Worm (Caenorhabditis elegans): ENCODE data around the gene ufm-1.
A peak's percentile ranks its signal among the peaks of the same experiment; 100 is the strongest.

The ufm-1 gene

DNA sequence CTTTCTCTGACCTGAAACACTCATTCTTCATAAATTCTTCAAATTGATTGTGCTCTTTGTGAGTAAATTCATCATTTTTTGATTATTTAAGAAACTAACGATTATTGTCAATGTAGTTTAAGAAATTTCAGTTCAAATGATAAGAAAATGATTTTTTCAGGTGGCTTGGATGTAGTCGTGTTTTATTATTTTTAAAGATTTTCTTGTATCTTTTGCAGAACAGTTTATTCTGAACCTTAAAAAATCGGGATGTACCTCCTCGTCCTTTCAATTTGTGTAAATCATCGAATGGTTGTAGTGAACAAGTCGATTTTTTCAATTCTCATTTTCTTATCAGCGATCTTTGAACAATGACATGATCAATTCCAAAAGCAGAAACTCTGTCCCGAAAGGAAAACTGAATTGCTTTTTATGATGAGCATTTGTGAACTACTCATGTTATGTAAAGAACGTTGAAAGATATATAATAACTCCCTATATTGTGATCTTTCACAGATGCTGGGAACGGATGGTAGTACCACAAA lies 6.5 kb downstream of the ufm-1 start, which contains the start of gene slc-17.3:
Gene slc-17.3, minus strand, starts transcription at position 51 of the 524 bp plus-strand sequence.
- peak; percentile 37 for TF ChIP-seq pqm-1 (tag; optimal IDR thresholded peaks at IDR 0.05)
- TF ChIP-seq jun-1 (tag; optimal IDR thresholded peaks at IDR 0.05) = no peak
- TF ChIP-seq tbx-2 (tag; optimal IDR thresholded peaks at IDR 0.05) = no peak
- TF ChIP-seq lsy-12 (tag; optimal IDR thresholded peaks at IDR 0.05) = no peak
- peak; percentile 57 for TF ChIP-seq elt-2 (tag; optimal IDR thresholded peaks at IDR 0.05)
- TF ChIP-seq fkh-10 (GFP tag; optimal IDR thresholded peaks at IDR 0.05) = no peak
- TF ChIP-seq ceh-9 (tag; optimal IDR thresholded peaks at IDR 0.05) = no peak
- no peak for TF ChIP-seq nfya-1 (tag; optimal IDR thresholded peaks at IDR 0.05; ENCODE audit: insufficient read depth)

DNA sequence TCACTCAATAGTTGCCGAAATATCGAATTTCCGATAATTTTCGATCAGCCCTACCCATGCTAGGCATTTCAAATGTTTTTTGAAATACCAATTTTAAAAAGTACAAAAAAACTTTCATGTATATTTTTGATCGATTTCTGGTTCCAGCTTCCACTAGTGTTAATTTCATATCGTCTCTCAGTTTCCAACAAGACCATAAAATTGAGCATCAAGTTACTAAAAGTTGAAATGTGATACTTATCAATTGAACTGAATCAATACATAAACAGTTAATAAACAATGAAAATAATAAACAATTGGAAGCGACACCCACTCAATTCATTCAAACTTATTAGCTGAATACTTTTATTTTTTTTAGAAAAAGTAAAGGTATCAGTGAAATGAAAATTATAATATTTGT lies 7.4 kb downstream of the ufm-1 start, which contains the start of gene cup-4:
Gene cup-4, plus strand, starts transcription at position 301 of the 400 bp plus-strand sequence.
- TF ChIP-seq nhr-11 (tag; optimal IDR thresholded peaks at IDR 0.05) (no peak), nhr-76 (tag; optimal IDR thresholded peaks at IDR 0.05) (no peak), ceh-9 (tag; optimal IDR thresholded peaks at IDR 0.05) (no peak), elt-1 (tag; optimal IDR thresholded peaks at IDR 0.05) (no peak), unc-62 (GFP tag; optimal IDR thresholded peaks at IDR 0.05) (no peak), pha-4 (tag; optimal IDR thresholded peaks at IDR 0.05) (no peak), elt-2 (tag; optimal IDR thresholded peaks at IDR 0.05) (no peak), nhr-43 (tag; optimal IDR thresholded peaks at IDR 0.05; ENCODE audit: poor library complexity, severe bottlenecking) (no peak), nhr-28 (tag; optimal IDR thresholded peaks at IDR 0.05) (no peak), nhr-23 (tag; optimal IDR thresholded peaks at IDR 0.05) (no peak), nhr-237 (tag; optimal IDR thresholded peaks at IDR 0.05) (no peak), ztf-11 (tag; optimal IDR thresholded peaks at IDR 0.05) (no peak), pqm-1 (tag; optimal IDR thresholded peaks at IDR 0.05) (no peak), ceh-28 (tag; optimal IDR thresholded peaks at IDR 0.05) (no peak)

DNA sequence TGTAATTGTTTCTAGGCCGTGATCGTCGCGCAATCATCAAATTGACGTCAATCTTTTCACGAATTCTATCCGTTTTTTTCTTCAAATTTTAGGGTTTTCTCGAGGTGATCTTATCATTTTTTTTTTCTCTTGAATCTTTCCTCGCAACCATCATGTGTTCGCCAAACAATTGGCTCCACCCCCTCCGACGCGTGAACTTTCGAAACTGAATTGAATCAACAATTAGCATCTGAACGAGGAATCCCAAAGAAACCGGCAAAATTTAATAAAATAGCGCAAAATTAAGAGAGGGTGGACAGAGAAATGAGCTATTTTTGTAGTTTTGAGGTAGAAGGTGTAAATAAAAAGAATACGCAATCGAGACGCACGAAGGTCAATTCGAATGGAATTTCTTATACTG lies 14.0 kb downstream of the ufm-1 start:
- TF ChIP-seq egl-27 (tag; optimal IDR thresholded peaks at IDR 0.05) (no peak), fkh-2 (tag; optimal IDR thresholded peaks at IDR 0.05) (no peak), lin-39 (tag; optimal IDR thresholded peaks at IDR 0.05) (no peak), sea-2 (GFP tag; optimal IDR thresholded peaks at IDR 0.05) (no peak), jun-1 (tag; optimal IDR thresholded peaks at IDR 0.05) (no peak), ceh-28 (tag; optimal IDR thresholded peaks at IDR 0.05) (no peak), skn-1 (tag; optimal IDR thresholded peaks at IDR 0.05) (no peak), ceh-16 (tag; optimal IDR thresholded peaks at IDR 0.05) (no peak), nhr-25 (tag; optimal IDR thresholded peaks at IDR 0.05) (no peak), nhr-43 (tag; optimal IDR thresholded peaks at IDR 0.05; ENCODE audit: poor library complexity, severe bottlenecking) (no peak), ztf-11 (tag; optimal IDR thresholded peaks at IDR 0.05) (no peak), mdl-1 (tag; optimal IDR thresholded peaks at IDR 0.05) (no peak), R02D3.7 (tag; optimal IDR thresholded peaks at IDR 0.05) (no peak), fkh-10 (GFP tag; optimal IDR thresholded peaks at IDR 0.05) (no peak)

DNA sequence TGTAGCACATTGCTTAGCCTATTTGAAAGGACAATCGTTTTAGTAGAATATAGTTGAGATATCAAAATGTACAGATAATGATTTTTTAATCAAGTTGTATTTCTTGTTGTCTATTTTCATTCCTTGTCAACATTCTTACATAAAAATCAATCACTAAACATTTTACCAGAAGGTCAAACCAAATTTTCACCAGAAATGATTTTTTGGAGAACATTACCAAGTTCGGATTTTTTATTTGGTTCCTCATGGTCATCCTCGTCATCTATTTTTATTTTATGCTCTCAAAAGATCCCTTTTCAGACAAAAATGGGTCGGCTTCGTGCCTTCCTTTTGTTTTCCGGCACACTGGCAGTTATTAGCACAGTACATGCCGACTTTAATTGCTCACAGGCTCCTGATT lies 14.7 kb downstream of the ufm-1 start, which contains the start of gene tyr-1:
Gene tyr-1, plus strand, starts transcription at position 301 of the 400 bp plus-strand sequence.
- TF ChIP-seq ztf-4 (tag; optimal IDR thresholded peaks at IDR 0.05) = no peak
- no peak for TF ChIP-seq fkh-10 (GFP tag; optimal IDR thresholded peaks at IDR 0.05)
- no peak for TF ChIP-seq aly-2 (tag; optimal IDR thresholded peaks at IDR 0.05)
- TF ChIP-seq nhr-76 (tag; optimal IDR thresholded peaks at IDR 0.05) = no peak
- TF ChIP-seq nhr-25 (tag; optimal IDR thresholded peaks at IDR 0.05) = no peak
- TF ChIP-seq elt-3 (tag; optimal IDR thresholded peaks at IDR 0.05) = no peak
- no peak for TF ChIP-seq ceh-16 (tag; optimal IDR thresholded peaks at IDR 0.05)
- no peak for TF ChIP-seq daf-12 (tag; optimal IDR thresholded peaks at IDR 0.05)
- no peak for TF ChIP-seq unc-62 (GFP tag; optimal IDR thresholded peaks at IDR 0.05)
- no peak for TF ChIP-seq nfya-1 (tag; optimal IDR thresholded peaks at IDR 0.05; ENCODE audit: insufficient read depth)
- no peak for TF ChIP-seq egl-5 (tag; optimal IDR thresholded peaks at IDR 0.05)
- TF ChIP-seq jun-1 (tag; optimal IDR thresholded peaks at IDR 0.05) = no peak
- no peak for TF ChIP-seq ceh-28 (tag; optimal IDR thresholded peaks at IDR 0.05)
- TF ChIP-seq mdl-1 (tag; optimal IDR thresholded peaks at IDR 0.05) = no peak
- TF ChIP-seq egl-27 (tag; optimal IDR thresholded peaks at IDR 0.05) = no peak
- no peak for TF ChIP-seq nhr-67 (tag; optimal IDR thresholded peaks at IDR 0.05)
- TF ChIP-seq eor-1 (tag; optimal IDR thresholded peaks at IDR 0.05) = no peak
- TF ChIP-seq R02D3.7 (tag; optimal IDR thresholded peaks at IDR 0.05) = no peak
- no peak for TF ChIP-seq mml-1 (tag; optimal IDR thresholded peaks at IDR 0.05)

Data from whole organism, L3 larva.